Worm (Caenorhabditis elegans) whole organism, late embryonic: ENCODE results near the gene C10F3.7.

Experiments
- C08G9.2 ChIP-seq: sonication (generic microtip); optimal IDR thresholded peaks from 2 replicates; lab custom pipeline; 2016; ENCODE audit warnings: mild to moderate bottlenecking, missing genetic modification characterization, moderate library complexity, missing compliant biosample characterization
- C38D4.7 ChIP-seq: fragments of 200-800 bp; sonication (Bioruptor generic); optimal IDR thresholded peaks from 2 replicates; lab custom pipeline; 2018; ENCODE audit warnings: mild to moderate bottlenecking, missing genetic modification characterization, moderate library complexity, missing compliant biosample characterization
- F13H6.1 ChIP-seq: sonication (generic microtip); optimal IDR thresholded peaks from 2 replicates; lab custom pipeline; 2016; ENCODE audit warnings: missing genetic modification characterization, missing compliant biosample characterization
- K02D7.2 ChIP-seq: sonication (generic microtip); optimal IDR thresholded peaks from 2 replicates; lab custom pipeline; 2017; ENCODE audit warnings: mild to moderate bottlenecking, missing genetic modification characterization, missing compliant biosample characterization
- T23F11.4 ChIP-seq: fragments of 200-800 bp; sonication (Bioruptor generic); optimal IDR thresholded peaks from 2 replicates; lab custom pipeline; 2018; ENCODE audit warnings: mild to moderate bottlenecking, missing genetic modification characterization, missing compliant biosample characterization
- ceh-18 ChIP-seq: sonication (generic microtip); optimal IDR thresholded peaks from 2 replicates; lab custom pipeline; 2016; ENCODE audit warnings: missing genetic modification characterization, missing compliant biosample characterization
- ceh-19 ChIP-seq: fragments of 200-800 bp; sonication (Bioruptor generic); optimal IDR thresholded peaks from 2 replicates; lab custom pipeline; 2018; ENCODE audit warnings: mild to moderate bottlenecking, missing genetic modification characterization, missing compliant biosample characterization
- ceh-2 ChIP-seq: sonication (generic microtip); optimal IDR thresholded peaks from 2 replicates; lab custom pipeline; 2016; ENCODE audit warnings: missing genotype, missing genetic modification characterization, missing compliant biosample characterization
- ceh-31 ChIP-seq: sonication (generic microtip); optimal IDR thresholded peaks from 2 replicates; lab custom pipeline; 2016; ENCODE audit warnings: missing genetic modification characterization, missing compliant biosample characterization
- ceh-34 ChIP-seq: sonication (generic microtip); optimal IDR thresholded peaks from 2 replicates; lab custom pipeline; 2016; ENCODE audit warnings: mild to moderate bottlenecking, missing genetic modification characterization, missing compliant biosample characterization
- ceh-45 ChIP-seq: fragments of 200-800 bp; sonication (Bioruptor generic); IDR thresholded peaks from 2 replicates; pipeline ENCODE4 v1.3.6; 2022; ENCODE audit warnings: missing genetic modification reagents, missing genetic modification characterization, missing compliant biosample characterization
- ceh-48 ChIP-seq: sonication (generic microtip); optimal IDR thresholded peaks from 2 replicates; lab custom pipeline; 2016; ENCODE audit warnings: missing genetic modification characterization, inconsistent platforms, missing compliant biosample characterization
- che-1 ChIP-seq: sonication (generic microtip); optimal IDR thresholded peaks from 2 replicates; lab custom pipeline; 2016; ENCODE audit warnings: mild to moderate bottlenecking, missing genetic modification characterization, missing compliant biosample characterization
- dmd-4 ChIP-seq: sonication (generic microtip); optimal IDR thresholded peaks from 2 replicates; lab custom pipeline; 2016; ENCODE audit warnings: borderline replicate concordance, missing genetic modification characterization, missing compliant biosample characterization
- dve-1 ChIP-seq: sonication (generic microtip); optimal IDR thresholded peaks from 2 replicates; lab custom pipeline; 2017; ENCODE audit warnings: antibody characterized with exemption, mild to moderate bottlenecking, missing genetic modification characterization, missing compliant biosample characterization
- elt-2 ChIP-seq: sonication (generic microtip); optimal IDR thresholded peaks from 2 replicates; lab custom pipeline; 2016; ENCODE audit warnings: missing genetic modification reagents, missing genetic modification characterization, missing compliant biosample characterization
- elt-4 ChIP-seq: sonication (generic microtip); optimal IDR thresholded peaks from 2 replicates; lab custom pipeline; 2016; ENCODE audit warnings: missing genetic modification characterization, missing compliant biosample characterization
- ets-4 ChIP-seq: sonication (generic microtip); optimal IDR thresholded peaks from 2 replicates; lab custom pipeline; 2016; ENCODE audit warnings: missing genetic modification characterization, missing compliant biosample characterization
- fax-1 ChIP-seq: sonication (generic microtip); optimal IDR thresholded peaks from 2 replicates; lab custom pipeline; 2016; ENCODE audit warnings: missing genotype, missing genetic modification characterization, missing compliant biosample characterization
- gmeb-2 ChIP-seq: sonication (generic microtip); optimal IDR thresholded peaks from 2 replicates; lab custom pipeline; 2016; ENCODE audit warnings: missing genetic modification characterization, inconsistent platforms, missing compliant biosample characterization
- hlh-13 ChIP-seq: fragments of 200-800 bp; sonication (Bioruptor generic); optimal IDR thresholded peaks from 2 replicates; lab custom pipeline; 2018; ENCODE audit warnings: mild to moderate bottlenecking, missing genetic modification characterization, missing compliant biosample characterization
- hlh-6 ChIP-seq: sonication (generic microtip); optimal IDR thresholded peaks from 2 replicates; lab custom pipeline; 2016; ENCODE audit warnings: missing genotype, missing genetic modification characterization, missing compliant biosample characterization
- madf-2 ChIP-seq: sonication (generic microtip); optimal IDR thresholded peaks from 2 replicates; lab custom pipeline; 2017; ENCODE audit warnings: missing genetic modification characterization, missing compliant biosample characterization
- mec-3 ChIP-seq: sonication (generic microtip); optimal IDR thresholded peaks from 2 replicates; lab custom pipeline; 2016; ENCODE audit warnings: borderline replicate concordance, missing genetic modification characterization, missing compliant biosample characterization
- nfya-1 ChIP-seq: sonication (generic microtip); optimal IDR thresholded peaks from 2 replicates; lab custom pipeline; 2017; ENCODE audit warnings: missing genetic modification characterization, mild to moderate bottlenecking, missing compliant biosample characterization, antibody characterized with exemption, moderate library complexity
- npax-4 ChIP-seq: sonication (generic microtip); optimal IDR thresholded peaks from 2 replicates; lab custom pipeline; 2016; ENCODE audit warnings: missing genetic modification characterization, missing compliant biosample characterization
- pat-9 ChIP-seq: fragments of 200-800 bp; sonication (Bioruptor generic); optimal IDR thresholded peaks from 2 replicates; lab custom pipeline; 2018; ENCODE audit warnings: mild to moderate bottlenecking, missing genetic modification characterization, moderate library complexity, missing compliant biosample characterization
- pax-1 ChIP-seq: fragments of 150-350 bp; optimal IDR thresholded peaks from 2 replicates; lab custom pipeline; 2014; ENCODE audit warnings: missing biosample characterization, missing genetic modification characterization
- pha-4 ChIP-seq: fragments of 150-350 bp; optimal IDR thresholded peaks from 2 replicates; lab custom pipeline; 2018; ENCODE audit warnings: missing biosample characterization, missing genetic modification reagents, missing genetic modification characterization
- pqm-1 ChIP-seq: sonication (generic microtip); optimal IDR thresholded peaks from 2 replicates; lab custom pipeline; 2016; ENCODE audit warnings: missing genetic modification characterization, missing compliant biosample characterization
- pros-1 ChIP-seq: fragments of 150-350 bp; optimal IDR thresholded peaks from 2 replicates; lab custom pipeline; 2014; ENCODE audit warnings: missing biosample characterization, missing genetic modification reagents, missing genetic modification characterization
- rnt-1 ChIP-seq: sonication (generic microtip); optimal IDR thresholded peaks from 2 replicates; lab custom pipeline; 2016; ENCODE audit warnings: missing genetic modification characterization, missing compliant biosample characterization
- sox-2 ChIP-seq: fragments of 200-800 bp; sonication (Bioruptor generic); IDR thresholded peaks from 2 replicates; pipeline ENCODE4 v1.3.6; 2022; ENCODE audit warnings: missing genetic modification reagents, missing genetic modification characterization, missing compliant biosample characterization
- sox-4 ChIP-seq: sonication (generic microtip); optimal IDR thresholded peaks from 2 replicates; lab custom pipeline; 2017; ENCODE audit warnings: mild to moderate bottlenecking, missing genetic modification characterization, inconsistent platforms, missing compliant biosample characterization
- tbx-2 ChIP-seq: sonication (generic microtip); optimal IDR thresholded peaks from 2 replicates; lab custom pipeline; 2016; ENCODE audit warnings: missing genetic modification characterization, missing compliant biosample characterization
- tbx-7 ChIP-seq: sonication (generic microtip); optimal IDR thresholded peaks from 2 replicates; lab custom pipeline; 2016; ENCODE audit warnings: missing genotype, missing genetic modification characterization, missing compliant biosample characterization
- unc-42 ChIP-seq: sonication (generic microtip); optimal IDR thresholded peaks from 2 replicates; lab custom pipeline; 2016; ENCODE audit warnings: missing genotype, missing genetic modification characterization, missing compliant biosample characterization
- unc-55 ChIP-seq: sonication (generic microtip); optimal IDR thresholded peaks from 2 replicates; lab custom pipeline; 2017; ENCODE audit warnings: missing biosample characterization, missing genetic modification reagents, missing genetic modification characterization
- unc-86 ChIP-seq: sonication (generic microtip); optimal IDR thresholded peaks from 2 replicates; lab custom pipeline; 2016; ENCODE audit warnings: missing genetic modification characterization, missing compliant biosample characterization
- zip-5 ChIP-seq: sonication (generic microtip); optimal IDR thresholded peaks from 2 replicates; lab custom pipeline; 2016; ENCODE audit warnings: missing genetic modification characterization, missing compliant biosample characterization
- ztf-16 ChIP-seq: sonication (generic microtip); optimal IDR thresholded peaks from 2 replicates; lab custom pipeline; 2017; ENCODE audit warnings: missing genetic modification characterization, missing compliant biosample characterization

Gene C10F3.7

ce11 chrV:5990383-5990782 is 3.7 kb upstream of the C10F3.7 start, which contains the start of gene fut-8:
fut-8 (minus strand) TSS chrV:5990483.
- TF ChIP-seq ceh-34 (tag; lab: Kevin White, UChicago) (peak; percentile 42), hlh-6 (tag; lab: Kevin White, UChicago) (no peak)

ce11 chrV:5984244-5984643 is 2.4 kb downstream of the C10F3.7 start:
- TF ChIP-seq C38D4.7 = no peak
- no peak for TF ChIP-seq pros-1 (tag; lab: Kevin White, UChicago)
- TF ChIP-seq madf-2 = no peak
- TF ChIP-seq elt-2 (tag; lab: Kevin White, UChicago) = no peak
- no peak for TF ChIP-seq gmeb-2

ce11 chrV:5983380-5983779 is 3.3 kb downstream of the C10F3.7 start, which contains the start of gene dhs-16:
dhs-16 (plus strand) TSS chrV:5983745.
- TF ChIP-seq K02D7.2 (tag; lab: Kevin White, UChicago) (no peak), ceh-48 (tag; lab: Kevin White, UChicago) (no peak)

- TF ChIP-seq zip-5 (tag; lab: Kevin White, UChicago) (no peak), pax-1 (tag; lab: Kevin White, UChicago) (peak; percentile 36)
- TF ChIP-seq, all 69 proteins: peak for 1
Measured at ce11 chrV:5982722-5983121, 3.9 kb downstream of the C10F3.7 start.

- TF ChIP-seq ceh-19 (GFP tag; lab: Kevin White, UChicago) (no peak), npax-4 (tag; lab: Kevin White, UChicago) (no peak), ztf-16 (tag; lab: Kevin White, UChicago) (no peak), rnt-1 (tag; lab: Kevin White, UChicago) (no peak), pha-4 (tag; lab: Kevin White, UChicago) (no peak), elt-2 (tag; lab: Kevin White, UChicago) (no peak), F13H6.1 (tag; lab: Kevin White, UChicago) (no peak), C08G9.2 (no peak), pat-9 (no peak), ceh-48 (tag; lab: Kevin White, UChicago) (no peak), ceh-45 (GFP tag; lab: Robert Waterston, UW) (no peak), C38D4.7 (no peak), unc-42 (no peak)
Measured at ce11 chrV:5975724-5976123, 10.9 kb downstream of the C10F3.7 start, which contains the start of gene acy-2. acy-2 (plus strand) TSS chrV:5976024.

ce11 chrV:5973713-5974112 is 12.9 kb downstream of the C10F3.7 start:
- no peak for TF ChIP-seq tbx-7 (tag; lab: Kevin White, UChicago)
- TF ChIP-seq elt-4 (tag; lab: Kevin White, UChicago) = no peak
- no peak for TF ChIP-seq pros-1 (tag; lab: Kevin White, UChicago)
- TF ChIP-seq tbx-2 = no peak
- TF ChIP-seq ceh-31 (tag; lab: Kevin White, UChicago) = no peak
- TF ChIP-seq dmd-4 (tag; lab: Kevin White, UChicago) = no peak
- no peak for TF ChIP-seq ceh-18 (tag; lab: Kevin White, UChicago)
- no peak for TF ChIP-seq madf-2
- no peak for TF ChIP-seq npax-4 (tag; lab: Kevin White, UChicago)
- no peak for TF ChIP-seq ets-4 (tag; lab: Kevin White, UChicago)
- no peak for TF ChIP-seq pat-9
- no peak for TF ChIP-seq nfya-1 (tag; lab: Kevin White, UChicago)
- no peak for TF ChIP-seq mec-3 (tag; lab: Kevin White, UChicago)

ce11 chrV:5972582-5972981 is 14.1 kb downstream of the C10F3.7 start:
- TF ChIP-seq unc-86 (tag; lab: Kevin White, UChicago) (no peak), rnt-1 (tag; lab: Kevin White, UChicago) (no peak), T23F11.4 (no peak), hlh-6 (tag; lab: Kevin White, UChicago) (no peak), ceh-34 (tag; lab: Kevin White, UChicago) (no peak), sox-2 (GFP tag; lab: Robert Waterston, UW) (no peak), pax-1 (tag; lab: Kevin White, UChicago) (no peak), dve-1 (no peak), fax-1 (no peak), unc-55 (GFP tag; lab: Kevin White, UChicago) (no peak), hlh-13 (GFP tag; lab: Kevin White, UChicago) (no peak), ets-4 (tag; lab: Kevin White, UChicago) (no peak), che-1 (tag; lab: Kevin White, UChicago) (no peak), pqm-1 (tag; lab: Kevin White, UChicago) (no peak), ceh-2 (tag; lab: Kevin White, UChicago) (no peak), sox-4 (tag; lab: Kevin White, UChicago) (no peak)
